Fruit fly (Drosophila melanogaster) whole organism, embryonic: Measurements from ENCODE around the gene Ance-2.

Source experiments
- Antp ChIP-seq: fragments of 200-800 bp; sonication (Bioruptor generic); optimal IDR thresholded peaks from 3 replicates; lab custom pipeline; 2016; ENCODE audit warnings: missing biosample characterization, missing genetic modification characterization
- C15 ChIP-seq: fragments of 200-800 bp; sonication (Bioruptor generic); IDR thresholded peaks from 3 replicates; pipeline ENCODE4 v1.3.6; 2022; ENCODE audit warnings: missing biosample characterization, missing genetic modification characterization
- CG10209 ChIP-seq: fragments of 200-800 bp; sonication (Bioruptor generic); optimal IDR thresholded peaks from 3 replicates; lab custom pipeline; 2017; ENCODE audit warnings: missing biosample characterization, mild to moderate bottlenecking, missing genetic modification characterization, missing genetic modification reagents
- CG10321 ChIP-seq: fragments of 200-800 bp; sonication (Bioruptor generic); IDR thresholded peaks from 2 replicates; pipeline ENCODE4 v1.3.6; 2022; ENCODE audit warnings: missing biosample characterization, missing genetic modification characterization
- CG12071 ChIP-seq: fragments of 200-800 bp; sonication (Bioruptor generic); optimal IDR thresholded peaks from 3 replicates; lab custom pipeline; 2018; ENCODE audit warnings: missing biosample characterization, mild to moderate bottlenecking, missing genetic modification characterization
- CG1233 ChIP-seq: fragments of 200-800 bp; sonication (Bioruptor generic); optimal IDR thresholded peaks from 4 replicates; lab custom pipeline; 2018; ENCODE audit warnings: missing biosample characterization, mild to moderate bottlenecking, missing genetic modification characterization
- CG13296 ChIP-seq: fragments of 200-800 bp; sonication (Bioruptor generic); optimal IDR thresholded peaks from 3 replicates; lab custom pipeline; 2018; ENCODE audit warnings: missing biosample characterization, mild to moderate bottlenecking, missing genetic modification characterization
- CG13894 ChIP-seq: fragments of 200-800 bp; sonication (Bioruptor generic); optimal IDR thresholded peaks from 3 replicates; lab custom pipeline; 2018; ENCODE audit warnings: missing biosample characterization, mild to moderate bottlenecking, missing genetic modification characterization, moderate library complexity
- CG14667 ChIP-seq: fragments of 200-800 bp; sonication (Bioruptor generic); IDR thresholded peaks from 2 replicates; pipeline ENCODE4 v1.3.6; 2022; ENCODE audit warnings: missing biosample characterization, missing genetic modification characterization
- CG1529 ChIP-seq: fragments of 200-800 bp; sonication (Bioruptor generic); optimal IDR thresholded peaks from 3 replicates; lab custom pipeline; 2018; ENCODE audit warnings: missing biosample characterization, missing genetic modification characterization
- CG1647 ChIP-seq: fragments of 200-800 bp; sonication (Bioruptor generic); optimal IDR thresholded peaks from 3 replicates; lab custom pipeline; 2016; ENCODE audit warnings: missing biosample characterization, missing genetic modification characterization
- CG2116 ChIP-seq: fragments of 200-800 bp; sonication (Bioruptor generic); optimal IDR thresholded peaks from 3 replicates; lab custom pipeline; 2018; ENCODE audit warnings: missing biosample characterization, mild to moderate bottlenecking, missing genetic modification characterization
- CG3065 ChIP-seq: fragments of 200-800 bp; sonication (Bioruptor generic); optimal IDR thresholded peaks from 2 replicates; lab custom pipeline; 2016; ENCODE audit warnings: missing biosample characterization, missing genetic modification characterization
- CG34376 ChIP-seq: fragments of 200-800 bp; sonication (Bioruptor generic); optimal IDR thresholded peaks from 2 replicates; lab custom pipeline; 2018; ENCODE audit warnings: missing biosample characterization, mild to moderate bottlenecking, missing genetic modification characterization
- CG4707 ChIP-seq: fragments of 200-800 bp; sonication (Bioruptor generic); optimal IDR thresholded peaks from 2 replicates; lab custom pipeline; 2018; ENCODE audit warnings: missing biosample characterization, mild to moderate bottlenecking, missing genetic modification characterization, moderate library complexity
- CG6689 ChIP-seq: fragments of 200-800 bp; sonication (Bioruptor generic); IDR thresholded peaks from 2 replicates; pipeline ENCODE4 v1.3.6; 2022; ENCODE audit warnings: missing biosample characterization, missing genetic modification characterization
- CG6791 ChIP-seq: fragments of 200-800 bp; sonication (Bioruptor generic); IDR thresholded peaks from 3 replicates; pipeline ENCODE4 v1.3.6; 2022; ENCODE audit warnings: missing biosample characterization, missing genetic modification characterization; ENCODE audit not compliant: partially characterized antibody
- CG8359 ChIP-seq: fragments of 200-800 bp; sonication (Bioruptor generic); optimal IDR thresholded peaks from 2 replicates; lab custom pipeline; 2017; ENCODE audit warnings: missing biosample characterization, mild to moderate bottlenecking, missing genetic modification characterization, borderline replicate concordance
- Deaf1 ChIP-seq: fragments of 200-800 bp; optimal IDR thresholded peaks from 3 replicates; lab custom pipeline; 2019; ENCODE audit warnings: missing biosample characterization, mild to moderate bottlenecking, missing genetic modification characterization, moderate library complexity
- Dll ChIP-seq: fragments of 200-800 bp; sonication (Bioruptor generic); IDR thresholded peaks from 4 replicates; pipeline ENCODE4 v1.3.6; 2022; ENCODE audit warnings: missing biosample characterization, missing genetic modification characterization; ENCODE audit not compliant: partially characterized antibody
- Jarid2 ChIP-seq: fragments of 200-800 bp; sonication (Bioruptor generic); optimal IDR thresholded peaks from 3 replicates; lab custom pipeline; 2017; ENCODE audit warnings: mild to moderate bottlenecking, missing biosample characterization, missing genetic modification reagents, missing genetic modification characterization
- MBD-R2 ChIP-seq: fragments of 200-800 bp; sonication (Bioruptor generic); IDR thresholded peaks from 2 replicates; pipeline ENCODE4 v1.3.6; 2022; ENCODE audit warnings: missing biosample characterization, missing genetic modification characterization
- MTF-1 ChIP-seq: fragments of 200-800 bp; sonication (Bioruptor generic); optimal IDR thresholded peaks from 2 replicates; lab custom pipeline; 2018; ENCODE audit warnings: missing biosample characterization, mild to moderate bottlenecking, missing genetic modification characterization, borderline replicate concordance
- Med ChIP-seq: fragments of 200-800 bp; sonication (Bioruptor generic); peaks from one replicate; lab custom pipeline; 2016; ENCODE audit warnings: missing biosample characterization, missing genetic modification characterization, mild to moderate bottlenecking, inconsistent platforms, moderate library complexity
- Oaz ChIP-seq: fragments of 200-800 bp; sonication (Bioruptor generic); IDR thresholded peaks from 2 replicates; pipeline ENCODE4 v1.3.6; 2022; ENCODE audit warnings: missing biosample characterization, missing genetic modification characterization
- Pdp1 ChIP-seq, 2 experiments: fragments of 200-800 bp; sonication (Bioruptor generic); optimal IDR thresholded peaks; 3 replicates each; lab custom pipeline; 2016; ENCODE audit warnings: missing biosample characterization in 2 of 2, missing genetic modification characterization in 2 of 2, mild to moderate bottlenecking in 1 of 2, moderate library complexity in 1 of 2
- Sox100B ChIP-seq: fragments of 200-800 bp; sonication (Bioruptor generic); optimal IDR thresholded peaks from 3 replicates; lab custom pipeline; 2018; ENCODE audit warnings: missing biosample characterization, mild to moderate bottlenecking, missing genetic modification characterization
- Vsx1 ChIP-seq: fragments of 200-800 bp; sonication (Bioruptor generic); optimal IDR thresholded peaks from 2 replicates; lab custom pipeline; 2017; ENCODE audit warnings: missing biosample characterization, mild to moderate bottlenecking, missing genetic modification characterization, missing genetic modification reagents
- abd-A ChIP-seq: fragments of 200-800 bp; sonication (Bioruptor generic); optimal IDR thresholded peaks from 3 replicates; lab custom pipeline; 2019; ENCODE audit warnings: missing biosample characterization, mild to moderate bottlenecking, missing genetic modification characterization, moderate library complexity
- ac ChIP-seq: fragments of 200-800 bp; sonication (Bioruptor generic); optimal IDR thresholded peaks from 3 replicates; lab custom pipeline; 2017; ENCODE audit warnings: missing biosample characterization, mild to moderate bottlenecking, missing genetic modification characterization
- ash1 ChIP-seq: fragments of 200-800 bp; sonication (Bioruptor generic); optimal IDR thresholded peaks from 2 replicates; lab custom pipeline; 2018; ENCODE audit warnings: missing biosample characterization, mild to moderate bottlenecking, missing genetic modification characterization
- bbx ChIP-seq: fragments of 200-800 bp; sonication (Bioruptor generic); IDR thresholded peaks from 2 replicates; pipeline ENCODE4 v1.3.6; 2022; ENCODE audit warnings: missing biosample characterization, missing genetic modification characterization; ENCODE audit not compliant: partially characterized antibody
- chif ChIP-seq, 2 experiments: fragments of 200-800 bp; sonication (Bioruptor generic); optimal IDR thresholded peaks; 3 replicates each; lab custom pipeline; 2016; ENCODE audit warnings: missing biosample characterization in 2 of 2, missing genetic modification characterization in 2 of 2
- corto ChIP-seq: fragments of 200-800 bp; sonication (Bioruptor generic); optimal IDR thresholded peaks from 2 replicates; lab custom pipeline; 2016; ENCODE audit warnings: missing biosample characterization, mild to moderate bottlenecking, missing genetic modification characterization, moderate library complexity
- ewg ChIP-seq: fragments of 200-800 bp; sonication (Bioruptor generic); optimal IDR thresholded peaks from 3 replicates; lab custom pipeline; 2017; ENCODE audit warnings: mild to moderate bottlenecking, missing biosample characterization, missing genetic modification reagents, missing genetic modification characterization
- ftz-f1 ChIP-seq: fragments of 200-800 bp; sonication (Bioruptor generic); optimal IDR thresholded peaks from 2 replicates; lab custom pipeline; 2016; ENCODE audit warnings: missing biosample characterization, missing genetic modification characterization
- inv ChIP-seq: fragments of 200-800 bp; sonication (Bioruptor generic); IDR thresholded peaks from 2 replicates; pipeline ENCODE4 v1.3.6; 2022; ENCODE audit warnings: missing biosample characterization, missing genetic modification characterization; ENCODE audit not compliant: partially characterized antibody
- ken ChIP-seq: fragments of 200-800 bp; sonication (Bioruptor generic); IDR thresholded peaks from 3 replicates; pipeline ENCODE4 v1.3.6; 2022; ENCODE audit warnings: missing biosample characterization, missing genetic modification characterization
- lbe ChIP-seq: fragments of 200-800 bp; sonication (Bioruptor generic); optimal IDR thresholded peaks from 2 replicates; lab custom pipeline; 2016; ENCODE audit warnings: missing biosample characterization, mild to moderate bottlenecking, missing genetic modification characterization
- odd ChIP-seq: fragments of 200-800 bp; sonication (Bioruptor generic); optimal IDR thresholded peaks from 2 replicates; lab custom pipeline; 2017; ENCODE audit warnings: missing biosample characterization, mild to moderate bottlenecking, missing genetic modification characterization
- pita ChIP-seq: fragments of 200-800 bp; sonication (Bioruptor generic); optimal IDR thresholded peaks from 2 replicates; lab custom pipeline; 2017; ENCODE audit warnings: missing biosample characterization, mild to moderate bottlenecking, missing genetic modification characterization
- ranshi ChIP-seq: fragments of 200-800 bp; sonication (Bioruptor generic); IDR thresholded peaks from 2 replicates; pipeline ENCODE4 v1.3.6; 2022; ENCODE audit warnings: missing biosample characterization, missing genetic modification characterization
- repo ChIP-seq: fragments of 200-800 bp; sonication (Bioruptor generic); optimal IDR thresholded peaks from 2 replicates; lab custom pipeline; 2016; ENCODE audit warnings: missing biosample characterization, missing genetic modification characterization
- sob ChIP-seq: fragments of 200-800 bp; sonication (Bioruptor generic); IDR thresholded peaks from 2 replicates; pipeline ENCODE4 v1.3.6; 2022; ENCODE audit warnings: missing biosample characterization, missing genetic modification characterization
- tll ChIP-seq, 2 experiments: fragments of 200-800 bp in 1 of 2; fragments of >200 bp in 1 of 2; sonication (Bioruptor generic) in 1 of 2; optimal IDR thresholded peaks; 2 replicates each; lab custom pipeline; 2017 to 2019; ENCODE audit warnings: missing biosample characterization in 2 of 2, missing genetic modification characterization in 2 of 2, mild to moderate bottlenecking in 1 of 2, moderate library complexity in 1 of 2
- tna ChIP-seq: fragments of 200-800 bp; sonication (Bioruptor generic); IDR thresholded peaks from 2 replicates; pipeline ENCODE4 v1.3.6; 2022; ENCODE audit warnings: missing biosample characterization, missing genetic modification characterization; ENCODE audit not compliant: partially characterized antibody
- ttk ChIP-seq: fragments of 200-800 bp; sonication (Bioruptor generic); IDR thresholded peaks from 2 replicates; pipeline ENCODE4 v2.1.2; 2022; ENCODE audit warnings: missing biosample characterization, missing genetic modification characterization

Ance-2 gene

DNA sequence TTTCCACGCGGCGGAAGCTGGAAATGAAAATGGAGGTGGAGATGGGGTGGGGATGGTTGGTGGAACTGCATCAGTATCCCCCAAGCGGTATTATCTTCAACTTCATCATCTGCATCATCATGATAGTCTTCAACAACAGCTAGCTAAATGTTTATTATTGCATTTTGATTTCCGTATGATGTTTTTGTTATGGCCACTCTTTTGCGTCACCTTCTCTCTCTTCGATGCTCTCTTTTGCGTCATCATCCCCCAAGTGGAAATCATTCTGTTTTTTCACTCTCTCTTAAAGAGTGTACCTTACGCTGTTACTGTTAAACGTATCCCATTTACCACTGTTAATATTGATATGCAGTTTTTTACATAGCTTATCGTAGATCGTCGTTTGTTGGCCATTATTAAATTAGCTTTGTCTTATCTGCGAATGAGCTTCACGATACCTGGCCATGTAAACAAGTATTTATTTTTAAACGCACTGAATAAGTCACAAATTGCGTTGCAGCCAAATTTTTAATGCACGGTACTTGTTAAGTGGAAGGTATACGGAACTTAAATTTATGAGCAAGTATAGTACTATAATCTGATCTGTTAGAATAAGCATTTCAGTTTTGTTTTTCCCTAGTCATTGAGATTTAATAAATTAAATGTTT, 31.1 kb upstream of the Ance-2 start (continued):
- TF ChIP-seq lbe (GFP tag; lab: Kevin White, UChicago), result no peak
- no peak for TF ChIP-seq CG12071 (GFP tag; lab: Kevin White, UChicago)
- TF ChIP-seq CG14667 (GFP tag; lab: Robert Waterston, UW), result no peak
- TF ChIP-seq Pdp1 (GFP tag; optimal IDR thresholded peaks at IDR 0.05; lab: Kevin White, UChicago), result peak in 1 of 2 experiments; percentile 3
- TF ChIP-seq Oaz (GFP tag; lab: Robert Waterston, UW), result no peak
- no peak for TF ChIP-seq repo (GFP tag; lab: Kevin White, UChicago)
- no peak for TF ChIP-seq CG8359 (GFP tag; lab: Kevin White, UChicago)
- peak; percentile 21 for TF ChIP-seq Vsx1 (GFP tag; lab: Kevin White, UChicago)
- no peak for TF ChIP-seq pita (GFP tag; lab: Kevin White, UChicago)
- TF ChIP-seq Jarid2 (GFP tag; lab: Kevin White, UChicago), result no peak
- peak; percentile 47 for TF ChIP-seq corto
- TF ChIP-seq Dll (GFP tag; lab: Robert Waterston, UW), result 0 out of 4 replicates have a peak, but pooled peaks have one; percentile 25
- 0 out of 2 replicates have a peak, but pooled peaks have one; percentile 16 for TF ChIP-seq ttk (GFP tag; lab: Robert Waterston, UW)
- no peak for TF ChIP-seq odd (GFP tag; lab: Kevin White, UChicago)
- TF ChIP-seq CG6689 (GFP tag; lab: Robert Waterston, UW), result peak; percentile 19; the same call in 1 of the 2 replicates
- TF ChIP-seq bbx, result 0 out of 2 replicates have a peak, but pooled peaks have one; percentile 15

DNA sequence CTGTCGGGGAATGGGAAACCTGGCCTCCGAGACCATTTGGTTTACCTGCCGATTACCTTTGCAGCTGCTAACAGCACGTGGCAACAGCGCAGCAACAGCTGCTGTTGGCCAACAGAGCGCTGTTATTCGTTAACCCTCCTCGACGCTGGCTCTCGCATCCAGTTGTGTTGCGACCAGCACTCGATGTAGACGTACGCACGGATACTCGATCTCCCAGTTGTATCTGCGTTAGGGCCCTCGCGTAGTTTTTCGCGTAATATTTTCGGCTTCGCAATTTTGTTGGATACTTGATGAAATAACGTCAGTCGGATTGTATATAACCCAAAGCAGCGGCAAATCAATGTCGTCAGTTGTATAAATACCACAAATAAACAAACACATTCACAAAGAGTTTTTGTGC, 30.3 kb upstream of the Ance-2 start:
- TF ChIP-seq tll (GFP tag; optimal IDR thresholded peaks at IDR 0.05; lab: Kevin White, UChicago) (no peak), ac (GFP tag; lab: Kevin White, UChicago) (peak; percentile 62), ranshi (no peak; the same call in 1 of the 2 replicates), CG34376 (GFP tag; lab: Kevin White, UChicago) (peak; percentile 33), CG1529 (GFP tag; lab: Kevin White, UChicago) (no peak), MBD-R2 (peak; percentile 13; the same call in 1 of the 2 replicates), CG2116 (no peak), CG1647 (GFP tag; lab: Kevin White, UChicago) (no peak), MTF-1 (GFP tag; lab: Kevin White, UChicago) (peak; percentile 7), tna (GFP tag; lab: Robert Waterston, UW) (peak; percentile 55; the same call in 1 of the 2 replicates), CG10321 (GFP tag; lab: Robert Waterston, UW) (no peak), abd-A (tag; lab: Kevin White, UChicago) (peak; percentile 8), CG4707 (peak; percentile 50), Antp (GFP tag; lab: Kevin White, UChicago) (no peak), CG13894 (tag; lab: Kevin White, UChicago) (peak; percentile 25), C15 (GFP tag; lab: Robert Waterston, UW) (no peak), Deaf1 (peak; percentile 51), CG6791 (GFP tag; lab: Robert Waterston, UW) (peak; percentile 62), inv (GFP tag; lab: Robert Waterston, UW) (no peak), CG10209 (GFP tag; lab: Kevin White, UChicago) (no peak), ash1 (GFP tag; lab: Kevin White, UChicago) (peak; percentile 58), ftz-f1 (GFP tag; lab: Kevin White, UChicago) (peak; percentile 23), ken (GFP tag; lab: Robert Waterston, UW) (no peak; the same call in 2 of the 3 replicates), CG1233 (GFP tag; lab: Kevin White, UChicago) (no peak), Med (GFP tag; lab: Kevin White, UChicago) (peak; percentile 94), sob (peak; percentile 51; the same call in 1 of the 2 replicates), Sox100B (GFP tag; lab: Kevin White, UChicago) (no peak), chif (GFP tag; optimal IDR thresholded peaks at IDR 0.05; lab: Kevin White, UChicago) (peak in 1 of 2 experiments; percentile 24), ewg (GFP tag; lab: Kevin White, UChicago) (no peak), CG3065 (GFP tag; lab: Kevin White, UChicago) (no peak), CG13296 (GFP tag; lab: Kevin White, UChicago) (no peak)
